Worm (Caenorhabditis elegans) whole organism, dauer: ENCODE measurements around the gene unc-44.
"Not testable (repeated sequence)": the region's sequence is repeated elsewhere in the genome, so short reads cannot be mapped to it uniquely, and the experiment has no call there.

Experiments
- unc-62 ChIP-seq: sonication (generic microtip); optimal IDR thresholded peaks from 2 replicates; lab custom pipeline; 2017; ENCODE audit warnings: missing biosample characterization, missing genetic modification reagents, missing genetic modification characterization

The unc-44 gene

ce11 chrIV:6011545-6011944 lies 36.2 kb downstream of the unc-44 start, which contains the start of gene C46G7.5:
TSS of gene C46G7.5 (minus strand) at chrIV:6011645.
- TF ChIP-seq unc-62 (GFP tag; lab: Kevin White, UChicago), result no peak

DNA sequence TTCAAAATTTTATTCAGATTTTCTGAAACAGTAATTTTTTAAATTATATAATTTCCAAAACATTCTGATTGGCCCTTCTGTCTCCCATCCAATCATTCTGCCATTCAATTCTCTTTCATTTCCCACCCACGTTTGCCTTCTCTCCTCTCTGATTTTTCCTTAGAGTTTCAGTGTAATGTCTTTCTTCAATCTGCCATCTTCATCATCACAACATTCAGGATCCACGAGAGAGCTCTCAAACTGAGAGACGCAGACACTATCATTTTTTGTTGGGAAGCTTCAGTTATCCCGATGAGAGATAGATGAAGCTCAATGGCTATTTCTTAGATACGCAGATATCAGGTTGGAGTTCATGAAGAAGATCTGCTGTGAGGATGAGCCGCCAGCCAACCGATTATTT lies 38.5 kb downstream of the unc-44 start:
- no peak for TF ChIP-seq unc-62 (GFP tag; lab: Kevin White, UChicago)

ce11 chrIV:6014895-6015294 lies 39.5 kb downstream of the unc-44 start, which contains the start of gene C46G7.2:
TSS of gene C46G7.2 (plus strand) at chrIV:6015195.
- TF ChIP-seq unc-62 (GFP tag; lab: Kevin White, UChicago), result no peak

DNA sequence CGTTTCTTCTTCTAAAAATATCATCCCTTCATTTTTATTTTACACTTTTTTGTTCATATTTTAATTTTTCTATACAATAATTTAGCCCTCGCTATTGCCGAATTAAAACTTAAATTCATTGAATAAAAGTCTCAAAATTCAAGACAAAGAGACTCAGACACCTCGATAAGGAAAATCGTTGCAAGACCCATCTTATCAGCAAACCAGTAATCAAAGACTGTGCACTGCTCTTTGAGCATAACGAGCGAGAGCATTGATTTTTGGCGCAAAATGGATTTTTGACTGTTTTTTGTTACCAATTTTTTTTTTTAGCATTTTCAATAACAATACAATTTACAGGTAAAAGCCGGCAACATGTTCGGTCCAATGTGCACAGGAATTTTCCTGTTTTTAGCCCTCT lies 42.3 kb downstream of the unc-44 start, which contains the start of gene C46G7.1:
Gene C46G7.1, plus strand, starts transcription at position 340 of the 400 bp plus-strand sequence.
- TF ChIP-seq unc-62 (GFP tag; lab: Kevin White, UChicago), result no peak

DNA sequence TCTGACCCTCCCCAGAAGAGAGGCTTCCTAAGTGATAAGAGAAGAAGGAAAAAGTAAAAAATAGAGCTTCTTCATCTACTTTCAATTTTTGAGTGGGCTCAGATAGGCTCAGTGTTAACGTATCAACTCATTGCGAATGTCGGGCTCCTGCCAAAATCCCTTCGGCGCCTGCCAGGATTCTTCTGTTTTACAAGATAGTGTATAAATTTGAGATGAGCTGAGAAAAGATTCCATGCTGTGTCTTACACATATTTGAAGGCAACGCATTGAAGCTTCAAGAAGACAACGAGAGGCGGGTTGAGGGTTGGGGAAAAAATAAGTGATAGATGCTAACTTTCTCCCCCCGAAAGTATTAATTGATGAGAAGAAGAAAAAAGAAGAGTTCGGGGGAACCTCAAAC lies 57.1 kb downstream of the unc-44 start:
- TF ChIP-seq unc-62 (GFP tag; lab: Kevin White, UChicago), result no peak

ce11 chrIV:6033539-6033938 lies 58.2 kb downstream of the unc-44 start, which contains the start of gene pqn-22:
TSS of gene pqn-22 (minus strand) at chrIV:6033639.
- not testable (repeated sequence) for TF ChIP-seq unc-62 (GFP tag; lab: Kevin White, UChicago)

DNA sequence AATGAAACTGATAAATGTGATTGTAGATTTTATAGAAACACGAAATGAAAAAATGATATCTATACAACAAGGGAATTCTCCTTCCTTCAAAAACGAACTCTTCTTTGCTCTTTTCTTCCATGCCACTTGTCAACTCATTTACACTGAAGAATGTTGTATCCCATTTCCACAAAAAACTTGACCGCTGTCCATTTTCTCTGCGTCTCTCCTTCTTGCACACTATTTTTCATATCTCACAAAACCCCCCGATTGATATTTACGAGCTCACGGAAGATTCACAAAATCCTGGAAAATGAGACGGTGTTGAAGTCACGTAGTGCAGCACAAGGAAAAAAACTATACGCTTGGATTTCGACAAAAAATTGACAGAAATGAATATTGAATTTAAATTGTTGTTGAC lies 59.8 kb downstream of the unc-44 start:
- no peak for TF ChIP-seq unc-62 (GFP tag; lab: Kevin White, UChicago)

DNA sequence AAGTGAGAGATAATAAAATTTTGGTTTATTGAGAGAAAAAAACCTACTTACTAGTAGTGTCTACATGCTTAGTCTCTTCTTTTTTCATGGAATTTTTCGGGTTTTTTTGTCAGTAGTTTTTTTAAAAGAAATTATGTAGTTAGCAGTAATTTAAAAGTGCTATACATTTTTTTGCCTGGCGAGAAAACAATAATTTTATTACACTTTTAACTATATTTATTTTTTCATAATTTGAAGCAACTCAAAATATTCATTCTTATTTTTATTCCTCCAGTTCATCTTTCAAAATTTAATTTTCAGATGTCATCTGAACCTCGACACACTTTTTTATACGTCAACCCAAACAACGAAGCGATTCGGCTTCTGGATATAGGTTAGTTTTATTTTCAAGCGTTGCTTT lies 65.3 kb downstream of the unc-44 start, which contains the start of gene kcc-2:
Gene kcc-2, plus strand, starts transcription at position 301 of the 400 bp plus-strand sequence.
- no peak for TF ChIP-seq unc-62 (GFP tag; lab: Kevin White, UChicago)

ce11 chrIV:6047164-6047727 lies 71.9 kb downstream of the unc-44 start:
- no peak for TF ChIP-seq unc-62 (GFP tag; lab: Kevin White, UChicago)

DNA sequence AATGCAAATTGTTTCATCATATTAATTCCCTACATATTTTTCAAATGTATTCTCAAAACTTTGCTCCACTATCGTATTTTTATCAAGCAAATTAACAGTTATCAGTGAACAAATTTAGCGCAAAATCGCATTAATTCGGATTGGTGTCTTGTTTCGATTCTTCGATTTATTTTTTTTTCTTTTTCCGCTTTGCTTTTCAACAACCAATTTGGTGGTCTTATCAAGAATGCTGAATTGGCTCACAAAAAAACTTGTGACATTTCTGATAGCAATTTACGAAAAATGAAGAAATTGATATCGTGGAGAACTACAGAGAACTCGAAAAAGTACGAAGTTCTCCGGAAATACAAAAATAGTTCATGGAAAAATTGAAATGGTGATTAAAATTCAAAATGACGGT lies 73.1 kb downstream of the unc-44 start:
- TF ChIP-seq unc-62 (GFP tag; lab: Kevin White, UChicago), result no peak

DNA sequence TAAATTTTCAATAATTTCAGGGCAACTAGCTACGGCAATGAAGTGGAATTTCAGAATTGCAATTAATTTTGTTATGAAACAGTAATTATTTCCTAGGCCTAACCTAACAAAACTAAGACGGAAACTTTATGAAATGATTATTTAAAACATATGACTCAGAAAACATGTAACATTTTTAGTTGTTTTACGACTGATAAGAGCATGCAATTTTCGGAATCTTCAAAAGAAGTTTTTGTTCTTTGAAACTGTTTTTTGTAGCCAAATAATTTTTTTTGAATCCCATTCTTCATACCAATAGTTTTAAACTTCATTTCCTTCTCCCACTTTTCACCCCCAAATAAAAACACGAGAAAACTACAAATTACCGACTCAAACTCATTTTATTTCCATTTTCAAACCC lies 73.7 kb downstream of the unc-44 start:
- TF ChIP-seq unc-62 (GFP tag; lab: Kevin White, UChicago), result no peak

- no peak for TF ChIP-seq unc-62 (GFP tag; lab: Kevin White, UChicago)
These were observed 76.5 kb downstream of the unc-44 start for ce11 chrIV:6051884-6052283.

- TF ChIP-seq unc-62 (GFP tag; lab: Kevin White, UChicago), result no peak
These were observed 78.1 kb downstream of the unc-44 start for ce11 chrIV:6053436-6053835.
